Fruit fly (Drosophila melanogaster): ENCODE data around the gene CG44325.

Gene CG44325

dm6 chrX:9085726-9086125 lies 7.4 kb upstream of the CG44325 start, which contains the start of gene CG32708 (continued):
- TF ChIP-seq cato (GFP tag; optimal IDR thresholded peaks at IDR 0.05; ENCODE audit: borderline replicate concordance): no peak
- peak; percentile 56 for TF ChIP-seq CG2116 (GFP tag; optimal IDR thresholded peaks at IDR 0.05)
- no peak for TF ChIP-seq HLH3B (GFP tag; IDR thresholded peaks at IDR 0.05)
- no peak for TF ChIP-seq Dad (GFP tag; optimal IDR thresholded peaks at IDR 0.05)
- TF ChIP-seq CG7357 (GFP tag; IDR thresholded peaks at IDR 0.05): no peak
- no peak for TF ChIP-seq wek (GFP tag; optimal IDR thresholded peaks at IDR 0.05)
- no peak for TF ChIP-seq vfl (GFP tag; optimal IDR thresholded peaks at IDR 0.05)
- TF ChIP-seq chn (GFP tag; optimal IDR thresholded peaks at IDR 0.05): no peak
- TF ChIP-seq Opbp (GFP tag; IDR thresholded peaks at IDR 0.05; ENCODE audit: partially characterized antibody): peak; percentile 67; the same call in 2 of the 3 replicates
- TF ChIP-seq rib (GFP tag; IDR thresholded peaks at IDR 0.05): no peak
- TF ChIP-seq twi (tag; optimal IDR thresholded peaks at IDR 0.05): no peak
- TF ChIP-seq Dp (GFP tag; optimal IDR thresholded peaks at IDR 0.05): peak; percentile 39
- no peak for TF ChIP-seq CG15601 (tag; optimal IDR thresholded peaks at IDR 0.05)
- TF ChIP-seq Lhr (GFP tag; optimal IDR thresholded peaks at IDR 0.05): no peak
- TF ChIP-seq CG7839 (tag; optimal IDR thresholded peaks at IDR 0.05): no peak
- no peak for TF ChIP-seq B-H2 (GFP tag; optimal IDR thresholded peaks at IDR 0.05)
- TF ChIP-seq ham (GFP tag; IDR thresholded peaks at IDR 0.05): no peak
- no peak for TF ChIP-seq Bteb2 (GFP tag; optimal IDR thresholded peaks at IDR 0.05)
- no peak for TF ChIP-seq CG2889 (GFP tag; IDR thresholded peaks at IDR 0.05)
- TF ChIP-seq ash1 (GFP tag; optimal IDR thresholded peaks at IDR 0.05): no peak
- TF ChIP-seq tup (GFP tag; optimal IDR thresholded peaks at IDR 0.05): no peak
- TF ChIP-seq Hmr (GFP tag; optimal IDR thresholded peaks at IDR 0.05): no peak
- TF ChIP-seq CG17829 (tag; optimal IDR thresholded peaks at IDR 0.05): no peak
- TF ChIP-seq CG13123 (GFP tag; optimal IDR thresholded peaks at IDR 0.05): no peak
- no peak for TF ChIP-seq ranshi (GFP tag; IDR thresholded peaks at IDR 0.05)
- TF ChIP-seq pros (GFP tag; optimal IDR thresholded peaks at IDR 0.05): no peak
- TF ChIP-seq Jarid2 (GFP tag; optimal IDR thresholded peaks at IDR 0.05): no peak
- TF ChIP-seq usp (GFP tag; optimal IDR thresholded peaks at IDR 0.05): no peak
- TF ChIP-seq Pdp1 (GFP tag; optimal IDR thresholded peaks at IDR 0.05): peak in 1 of 2 experiments; percentile 28
- no peak for TF ChIP-seq crol (GFP tag; IDR thresholded peaks at IDR 0.05)
- TF ChIP-seq Fer2 (tag; optimal IDR thresholded peaks at IDR 0.05): no peak
- TF ChIP-seq E2f1 (GFP tag; IDR thresholded peaks at IDR 0.05): no peak
- peak; percentile 74 for TF ChIP-seq bbx (GFP tag; IDR thresholded peaks at IDR 0.05; ENCODE audit: partially characterized antibody)
- TF ChIP-seq jumu (GFP tag; optimal IDR thresholded peaks at IDR 0.05): no peak
- TF ChIP-seq CTCF (GFP tag; optimal IDR thresholded peaks at IDR 0.05): no peak
- TF ChIP-seq ttk (GFP tag; IDR thresholded peaks at IDR 0.05): no peak
- no peak for TF ChIP-seq CG1792 (GFP tag; optimal IDR thresholded peaks at IDR 0.05)
- TF ChIP-seq CG30431 (GFP tag; optimal IDR thresholded peaks at IDR 0.05): no peak
- TF ChIP-seq scrt (GFP tag; optimal IDR thresholded peaks at IDR 0.05): no peak
- no peak for TF ChIP-seq mld (GFP tag; IDR thresholded peaks at IDR 0.05; ENCODE audit: partially characterized antibody)
- TF ChIP-seq CG9876 (GFP tag; optimal IDR thresholded peaks at IDR 0.05): no peak
- TF ChIP-seq CG8359 (GFP tag; optimal IDR thresholded peaks at IDR 0.05; ENCODE audit: borderline replicate concordance): no peak
- TF ChIP-seq cwo (GFP tag; optimal IDR thresholded peaks at IDR 0.05): no peak
- no peak for TF ChIP-seq CG33213 (GFP tag; optimal IDR thresholded peaks at IDR 0.05)
- no peak for TF ChIP-seq CG8765 (GFP tag; IDR thresholded peaks at IDR 0.05)
- no peak for TF ChIP-seq CG7556 (GFP tag; optimal IDR thresholded peaks at IDR 0.05)
- TF ChIP-seq HLH4C (GFP tag; IDR thresholded peaks at IDR 0.05; ENCODE audit: partially characterized antibody): peak; percentile 72
- TF ChIP-seq tx (GFP tag; optimal IDR thresholded peaks at IDR 0.05): no peak
- no peak for TF ChIP-seq grau (tag; optimal IDR thresholded peaks at IDR 0.05)
- no peak for TF ChIP-seq CG1233 (GFP tag; optimal IDR thresholded peaks at IDR 0.05)
- no peak for TF ChIP-seq ERR (GFP tag; optimal IDR thresholded peaks at IDR 0.05)
- no peak for TF ChIP-seq CG2202 (tag; optimal IDR thresholded peaks at IDR 0.05)

Data from whole organism, embryonic.